Worm (Caenorhabditis elegans): ENCODE data around the gene F32E10.8.

F32E10.8 gene

ce11 chrIV:7585273-7585882 lies 18.0 kb downstream of the F32E10.8 start:
- TF ChIP-seq nfya-1 (tag; optimal IDR thresholded peaks at IDR 0.05) (peak; percentile 30), pqm-1 (tag; optimal IDR thresholded peaks at IDR 0.05) (no peak), fkh-6 (tag; optimal IDR thresholded peaks at IDR 0.05) (no peak), unc-42 (tag; optimal IDR thresholded peaks at IDR 0.05) (peak; percentile 88), nhr-11 (tag; optimal IDR thresholded peaks at IDR 0.05) (no peak), sox-2 (GFP tag; IDR thresholded peaks at IDR 0.05) (no peak), ceh-14 (tag; optimal IDR thresholded peaks at IDR 0.05) (peak; percentile 25), ceh-31 (tag; optimal IDR thresholded peaks at IDR 0.05) (peak; percentile 54), ceh-48 (tag; optimal IDR thresholded peaks at IDR 0.05) (peak; percentile 76)

- TF ChIP-seq unc-42 (tag; optimal IDR thresholded peaks at IDR 0.05) = peak; percentile 18
- TF ChIP-seq tbx-7 (tag; optimal IDR thresholded peaks at IDR 0.05) = no peak
These were observed 19.6 kb downstream of the F32E10.8 start for ce11 chrIV:7586972-7587371.

- peak; percentile 44 for TF ChIP-seq unc-42 (tag; optimal IDR thresholded peaks at IDR 0.05)
- no peak for TF ChIP-seq ets-4 (tag; optimal IDR thresholded peaks at IDR 0.05)
- no peak for TF ChIP-seq pha-4 (tag; optimal IDR thresholded peaks at IDR 0.05)
These were observed 21.2 kb downstream of the F32E10.8 start, which contains the start of gene cla-1 for ce11 chrIV:7588631-7589030. cla-1 (plus strand) TSS chrIV:7588931.

ce11 chrIV:7605413-7605812 lies 38.0 kb downstream of the F32E10.8 start:
- TF ChIP-seq unc-42 (tag; optimal IDR thresholded peaks at IDR 0.05) (peak; percentile 82), ets-4 (tag; optimal IDR thresholded peaks at IDR 0.05) (no peak), mec-3 (tag; optimal IDR thresholded peaks at IDR 0.05; ENCODE audit: borderline replicate concordance) (no peak)

ce11 chrIV:7608111-7608510 lies 40.7 kb downstream of the F32E10.8 start:
- TF ChIP-seq ceh-31 (tag; optimal IDR thresholded peaks at IDR 0.05) = no peak
- TF ChIP-seq lin-11 (tag; optimal IDR thresholded peaks at IDR 0.05) = no peak
- TF ChIP-seq ceh-6 (GFP tag; optimal IDR thresholded peaks at IDR 0.05) = no peak
- TF ChIP-seq sdc-2 (tag; optimal IDR thresholded peaks at IDR 0.05) = no peak
- TF ChIP-seq ceh-22 (tag; optimal IDR thresholded peaks at IDR 0.05) = no peak
- TF ChIP-seq pat-9 (tag; optimal IDR thresholded peaks at IDR 0.05) = no peak

- no peak for TF ChIP-seq ztf-16 (tag; optimal IDR thresholded peaks at IDR 0.05)
- TF ChIP-seq ceh-31 (tag; optimal IDR thresholded peaks at IDR 0.05) = peak; percentile 53
- TF ChIP-seq ref-2 (tag; optimal IDR thresholded peaks at IDR 0.05) = no peak
- TF ChIP-seq ceh-19 (GFP tag; optimal IDR thresholded peaks at IDR 0.05) = peak; percentile 10
- no peak for TF ChIP-seq syd-9 (tag; optimal IDR thresholded peaks at IDR 0.05)
- TF ChIP-seq ceh-48 (tag; optimal IDR thresholded peaks at IDR 0.05) = peak; percentile 54
These were observed 44.0 kb downstream of the F32E10.8 start for ce11 chrIV:7611396-7611795.

ce11 chrIV:7612523-7612922 lies 45.1 kb downstream of the F32E10.8 start:
- TF ChIP-seq ceh-45 (GFP tag; IDR thresholded peaks at IDR 0.05) (0 out of 2 replicates have a peak, but pooled peaks have one; percentile 32), unc-42 (tag; optimal IDR thresholded peaks at IDR 0.05) (peak; percentile 86), ceh-24 (tag; optimal IDR thresholded peaks at IDR 0.05) (no peak)

Data from whole organism, late embryonic.